Fruit fly (Drosophila melanogaster) whole organism, embryonic: ENCODE measurements around the gene Gycalpha99B.

Experiments used
- B-H1 ChIP-seq: fragments of 200-800 bp; sonication (Bioruptor generic); IDR thresholded peaks from 3 replicates; pipeline ENCODE4 v1.3.6; 2022; ENCODE audit warnings: missing biosample characterization, missing genetic modification characterization
- BtbVII ChIP-seq: fragments of 200-800 bp; sonication (Bioruptor generic); optimal IDR thresholded peaks from 3 replicates; lab custom pipeline; 2017; ENCODE audit warnings: missing biosample characterization, mild to moderate bottlenecking, missing genetic modification characterization
- CG10274 ChIP-seq: fragments of 200-800 bp; sonication (Bioruptor generic); optimal IDR thresholded peaks from 3 replicates; lab custom pipeline; 2017; ENCODE audit warnings: missing biosample characterization, mild to moderate bottlenecking, missing genetic modification characterization
- CG10366 ChIP-seq: fragments of 200-800 bp; sonication (Bioruptor generic); IDR thresholded peaks from 2 replicates; pipeline ENCODE4 v1.3.6; 2022; ENCODE audit warnings: missing biosample characterization, missing genetic modification characterization
- CG11504 ChIP-seq: fragments of 200-800 bp; sonication (Bioruptor generic); optimal IDR thresholded peaks from 3 replicates; lab custom pipeline; 2019; ENCODE audit warnings: missing biosample characterization, mild to moderate bottlenecking, missing genetic modification characterization, moderate library complexity
- CG11696 ChIP-seq: fragments of 200-800 bp; sonication (Bioruptor generic); IDR thresholded peaks from 2 replicates; pipeline ENCODE4 v1.3.6; 2022; ENCODE audit warnings: missing biosample characterization, missing genetic modification characterization
- CG13424 ChIP-seq: fragments of 200-800 bp; sonication (Bioruptor generic); optimal IDR thresholded peaks from 2 replicates; lab custom pipeline; 2019; ENCODE audit warnings: missing biosample characterization, mild to moderate bottlenecking, missing genetic modification characterization, moderate library complexity
- CG14014 ChIP-seq: fragments of 200-800 bp; sonication (Bioruptor generic); IDR thresholded peaks from 2 replicates; pipeline ENCODE4 v1.3.6; 2022; ENCODE audit warnings: missing biosample characterization, missing genetic modification characterization
- CG15479 ChIP-seq: fragments of 200-800 bp; sonication (Bioruptor generic); optimal IDR thresholded peaks from 3 replicates; lab custom pipeline; 2019; ENCODE audit warnings: missing biosample characterization, mild to moderate bottlenecking, missing genetic modification characterization, moderate library complexity
- CG17328 ChIP-seq: fragments of 200-800 bp; sonication (Bioruptor generic); IDR thresholded peaks from 2 replicates; pipeline ENCODE4 v1.3.6; 2022; ENCODE audit warnings: missing biosample characterization, missing genetic modification characterization
- CG2129 ChIP-seq: fragments of 200-800 bp; sonication (Bioruptor generic); IDR thresholded peaks from 2 replicates; pipeline ENCODE4 v1.3.6; 2022; ENCODE audit warnings: missing biosample characterization, missing genetic modification characterization; ENCODE audit not compliant: partially characterized antibody
- CG2199 ChIP-seq: fragments of 200-800 bp; sonication (Bioruptor generic); IDR thresholded peaks from 3 replicates; pipeline ENCODE4 v1.3.6; 2022; ENCODE audit warnings: missing biosample characterization, missing genetic modification characterization
- CG2202 ChIP-seq: fragments of 200-800 bp; sonication (Bioruptor generic); optimal IDR thresholded peaks from 2 replicates; lab custom pipeline; 2018; ENCODE audit warnings: missing biosample characterization, mild to moderate bottlenecking, missing genetic modification characterization
- CG31224 ChIP-seq: fragments of 200-800 bp; sonication (Bioruptor generic); IDR thresholded peaks from 2 replicates; pipeline ENCODE4 v1.3.6; 2022; ENCODE audit warnings: missing biosample characterization, missing genetic modification characterization
- CG32767 ChIP-seq: fragments of 200-800 bp; sonication (Bioruptor generic); IDR thresholded peaks from 2 replicates; pipeline ENCODE4 v1.3.6; 2022; ENCODE audit warnings: missing biosample characterization, missing genetic modification characterization
- CG4282 ChIP-seq: fragments of 200-800 bp; sonication (Bioruptor generic); optimal IDR thresholded peaks from 2 replicates; lab custom pipeline; 2016; ENCODE audit warnings: missing biosample characterization, missing genetic modification characterization
- CG5245 ChIP-seq: fragments of 200-800 bp; sonication (Bioruptor generic); optimal IDR thresholded peaks from 3 replicates; lab custom pipeline; 2016; ENCODE audit warnings: missing biosample characterization, missing genetic modification characterization
- CG6854 ChIP-seq: fragments of 200-800 bp; sonication (Bioruptor generic); optimal IDR thresholded peaks from 3 replicates; lab custom pipeline; 2017; ENCODE audit warnings: missing biosample characterization, mild to moderate bottlenecking, missing genetic modification characterization
- CG8359 ChIP-seq: fragments of 200-800 bp; sonication (Bioruptor generic); optimal IDR thresholded peaks from 2 replicates; lab custom pipeline; 2017; ENCODE audit warnings: missing biosample characterization, mild to moderate bottlenecking, missing genetic modification characterization, borderline replicate concordance
- CG8765 ChIP-seq: fragments of 200-800 bp; sonication (Bioruptor generic); IDR thresholded peaks from 2 replicates; pipeline ENCODE4 v1.3.6; 2022; ENCODE audit warnings: missing biosample characterization, missing genetic modification characterization
- CG9932 ChIP-seq: fragments of 200-800 bp; sonication (Bioruptor generic); IDR thresholded peaks from 2 replicates; pipeline ENCODE4 v1.3.6; 2022; ENCODE audit warnings: missing biosample characterization, missing genetic modification characterization
- CoRest ChIP-seq: fragments of 200-800 bp; sonication (Bioruptor generic); optimal IDR thresholded peaks from 3 replicates; lab custom pipeline; 2018; ENCODE audit warnings: missing biosample characterization, mild to moderate bottlenecking, missing genetic modification characterization, moderate library complexity
- Deaf1 ChIP-seq: fragments of 200-800 bp; optimal IDR thresholded peaks from 3 replicates; lab custom pipeline; 2019; ENCODE audit warnings: missing biosample characterization, mild to moderate bottlenecking, missing genetic modification characterization, moderate library complexity
- E2f2 ChIP-seq: fragments of 200-800 bp; sonication (Bioruptor generic); IDR thresholded peaks from 2 replicates; pipeline ENCODE4 v1.3.6; 2022; ENCODE audit warnings: missing biosample characterization, missing genetic modification characterization
- HHEX ChIP-seq: fragments of 200-800 bp; sonication (Bioruptor generic); optimal IDR thresholded peaks from 3 replicates; lab custom pipeline; 2017; ENCODE audit warnings: missing biosample characterization, mild to moderate bottlenecking, missing genetic modification characterization, missing genetic modification reagents
- HLHmδ ChIP-seq: fragments of 200-800 bp; sonication (Bioruptor generic); optimal IDR thresholded peaks from 2 replicates; lab custom pipeline; 2018; ENCODE audit warnings: missing biosample characterization, mild to moderate bottlenecking, missing genetic modification characterization, moderate library complexity
- Hr39 ChIP-seq: fragments of >200 bp; optimal IDR thresholded peaks from 2 replicates; lab custom pipeline; 2017
- Med ChIP-seq: fragments of 200-800 bp; sonication (Bioruptor generic); peaks from one replicate; lab custom pipeline; 2016; ENCODE audit warnings: missing biosample characterization, missing genetic modification characterization, mild to moderate bottlenecking, inconsistent platforms, moderate library complexity
- Pdp1 ChIP-seq, 2 experiments: fragments of 200-800 bp; sonication (Bioruptor generic); optimal IDR thresholded peaks; 3 replicates each; lab custom pipeline; 2016; ENCODE audit warnings: missing biosample characterization in 2 of 2, missing genetic modification characterization in 2 of 2, mild to moderate bottlenecking in 1 of 2, moderate library complexity in 1 of 2
- Sin3A ChIP-seq: fragments of >200 bp; optimal IDR thresholded peaks from 2 replicates; lab custom pipeline; 2018
- Six4 ChIP-seq: fragments of 200-800 bp; sonication (Bioruptor generic); optimal IDR thresholded peaks from 2 replicates; lab custom pipeline; 2016; ENCODE audit warnings: missing biosample characterization, missing genetic modification characterization
- abd-A ChIP-seq: fragments of 200-800 bp; sonication (Bioruptor generic); optimal IDR thresholded peaks from 3 replicates; lab custom pipeline; 2019; ENCODE audit warnings: missing biosample characterization, mild to moderate bottlenecking, missing genetic modification characterization, moderate library complexity
- al ChIP-seq: fragments of 200-800 bp; sonication (Bioruptor generic); IDR thresholded peaks from 2 replicates; pipeline ENCODE4 v1.3.6; 2022; ENCODE audit warnings: missing biosample characterization, missing genetic modification characterization
- btn ChIP-seq: fragments of 200-800 bp; sonication (Bioruptor generic); optimal IDR thresholded peaks from 2 replicates; lab custom pipeline; 2016; ENCODE audit warnings: missing biosample characterization, missing genetic modification characterization
- cato ChIP-seq: fragments of 200-800 bp; sonication (Bioruptor generic); optimal IDR thresholded peaks from 2 replicates; lab custom pipeline; 2016; ENCODE audit warnings: missing biosample characterization, missing genetic modification characterization, borderline replicate concordance
- corto ChIP-seq: fragments of 200-800 bp; sonication (Bioruptor generic); optimal IDR thresholded peaks from 2 replicates; lab custom pipeline; 2016; ENCODE audit warnings: missing biosample characterization, mild to moderate bottlenecking, missing genetic modification characterization, moderate library complexity
- crc ChIP-seq: fragments of 200-800 bp; sonication (Bioruptor generic); optimal IDR thresholded peaks from 2 replicates; lab custom pipeline; 2016; ENCODE audit warnings: missing biosample characterization, missing genetic modification characterization
- danr ChIP-seq: fragments of 200-800 bp; sonication (Bioruptor generic); IDR thresholded peaks from 2 replicates; pipeline ENCODE4 v1.3.6; 2022; ENCODE audit warnings: missing biosample characterization, missing genetic modification characterization
- dmrt11E ChIP-seq: fragments of 200-800 bp; sonication (Bioruptor generic); optimal IDR thresholded peaks from 3 replicates; lab custom pipeline; 2018; ENCODE audit warnings: missing biosample characterization, mild to moderate bottlenecking, missing genetic modification characterization, moderate library complexity
- fd64A ChIP-seq: fragments of 200-800 bp; sonication (Bioruptor generic); optimal IDR thresholded peaks from 3 replicates; lab custom pipeline; 2018; ENCODE audit warnings: missing biosample characterization, mild to moderate bottlenecking, missing genetic modification characterization
- hth ChIP-seq: fragments of >200 bp; optimal IDR thresholded peaks from 2 replicates; lab custom pipeline; 2017; ENCODE audit warnings: inconsistent platforms
- lab ChIP-seq: fragments of 200-800 bp; sonication (Bioruptor generic); optimal IDR thresholded peaks from 3 replicates; lab custom pipeline; 2017; ENCODE audit warnings: missing biosample characterization, missing genetic modification characterization, mild to moderate bottlenecking, moderate library complexity, missing genetic modification reagents
- lola ChIP-seq, 3 experiments: fragments of >200 bp in 2 of 3; fragments of 200-800 bp in 1 of 3; sonication (Bioruptor generic) in 1 of 3; optimal IDR thresholded peaks; 2 replicates each; lab custom pipeline; 2017 to 2019; ENCODE audit warnings: missing biosample characterization in 3 of 3, missing genetic modification characterization in 3 of 3, mild to moderate bottlenecking in 1 of 3, moderate library complexity in 1 of 3
- pita ChIP-seq: fragments of 200-800 bp; sonication (Bioruptor generic); optimal IDR thresholded peaks from 2 replicates; lab custom pipeline; 2017; ENCODE audit warnings: missing biosample characterization, mild to moderate bottlenecking, missing genetic modification characterization
- ranshi ChIP-seq: fragments of 200-800 bp; sonication (Bioruptor generic); IDR thresholded peaks from 2 replicates; pipeline ENCODE4 v1.3.6; 2022; ENCODE audit warnings: missing biosample characterization, missing genetic modification characterization
- repo ChIP-seq: fragments of 200-800 bp; sonication (Bioruptor generic); optimal IDR thresholded peaks from 2 replicates; lab custom pipeline; 2016; ENCODE audit warnings: missing biosample characterization, missing genetic modification characterization
- schlank ChIP-seq: fragments of 200-800 bp; sonication (Bioruptor generic); optimal IDR thresholded peaks from 2 replicates; lab custom pipeline; 2018; ENCODE audit warnings: missing biosample characterization, mild to moderate bottlenecking, missing genetic modification characterization
- shn ChIP-seq: fragments of 200-800 bp; sonication (Bioruptor generic); optimal IDR thresholded peaks from 3 replicates; lab custom pipeline; 2016; ENCODE audit warnings: missing biosample characterization, missing genetic modification characterization
- slou ChIP-seq: fragments of 200-800 bp; sonication (Bioruptor generic); optimal IDR thresholded peaks from 3 replicates; lab custom pipeline; 2016; ENCODE audit warnings: missing biosample characterization, missing genetic modification characterization
- tna ChIP-seq: fragments of 200-800 bp; sonication (Bioruptor generic); IDR thresholded peaks from 2 replicates; pipeline ENCODE4 v1.3.6; 2022; ENCODE audit warnings: missing biosample characterization, missing genetic modification characterization; ENCODE audit not compliant: partially characterized antibody
- trh ChIP-seq: fragments of 200-800 bp; sonication (Bioruptor generic); optimal IDR thresholded peaks from 2 replicates; lab custom pipeline; 2016; ENCODE audit warnings: missing biosample characterization, missing genetic modification characterization
- unc-4 ChIP-seq: fragments of 200-800 bp; sonication (Bioruptor generic); IDR thresholded peaks from 2 replicates; pipeline ENCODE4 v1.3.6; 2022; ENCODE audit warnings: missing biosample characterization, missing genetic modification characterization; ENCODE audit not compliant: partially characterized antibody

Gene Gycalpha99B

DNA sequence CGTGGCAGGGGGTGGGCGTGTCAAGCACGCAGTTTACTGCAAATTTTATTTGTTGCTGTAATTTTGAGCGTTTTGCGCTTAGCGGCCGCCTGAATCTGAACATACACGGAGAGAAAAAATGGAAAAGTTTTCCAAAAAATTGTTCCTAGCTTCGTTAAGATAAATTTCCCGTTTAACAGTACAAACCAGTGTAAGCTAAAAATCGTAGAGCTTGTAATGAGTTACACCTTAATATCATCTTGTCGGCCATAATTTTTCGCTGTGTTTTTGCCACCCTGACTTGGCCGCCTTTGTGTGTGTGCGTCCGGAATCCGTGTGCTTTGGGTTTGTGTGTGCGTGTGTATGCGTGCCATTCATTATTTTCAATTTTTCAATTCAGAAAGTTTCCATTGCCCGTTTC is 30.8 kb upstream of the Gycalpha99B start (continued):
- no peak for TF ChIP-seq Deaf1 (tag; lab: Kevin White, UChicago)
- TF ChIP-seq hth, result no peak
- no peak for TF ChIP-seq CG15479 (GFP tag; lab: Kevin White, UChicago)
- TF ChIP-seq CG2129 (GFP tag; lab: Robert Waterston, UW), result no peak
- TF ChIP-seq fd64A, result no peak
- TF ChIP-seq slou (GFP tag; lab: Kevin White, UChicago), result no peak
- TF ChIP-seq unc-4, result no peak
- peak; percentile 7 for TF ChIP-seq abd-A (tag; lab: Kevin White, UChicago)
- no peak for TF ChIP-seq danr (GFP tag; lab: Robert Waterston, UW)
- TF ChIP-seq Six4 (GFP tag; lab: Kevin White, UChicago), result no peak
- no peak for TF ChIP-seq CG11696
- no peak for TF ChIP-seq Sin3A (lab: Kevin White, UChicago)
- no peak for TF ChIP-seq cato (GFP tag; lab: Kevin White, UChicago)
- peak; percentile 43 for TF ChIP-seq CG13424
- no peak for TF ChIP-seq al (GFP tag; lab: Robert Waterston, UW)
- TF ChIP-seq CG10274 (GFP tag; lab: Kevin White, UChicago), result no peak
- peak; percentile 79 for TF ChIP-seq Med
- TF ChIP-seq BtbVII (GFP tag; lab: Kevin White, UChicago), result peak; percentile 45
- TF ChIP-seq Hr39 (lab: Kevin White, UChicago), result no peak
- no peak for TF ChIP-seq CG5245 (GFP tag; lab: Kevin White, UChicago)
- TF ChIP-seq trh (GFP tag; lab: Kevin White, UChicago), result no peak
- TF ChIP-seq tna, result no peak
- peak in 1 of 2 experiments; percentile 15 for TF ChIP-seq Pdp1 (GFP tag; optimal IDR thresholded peaks at IDR 0.05; lab: Kevin White, UChicago)
- TF ChIP-seq B-H1 (GFP tag; lab: Robert Waterston, UW), result no peak
- peak; percentile 64 for TF ChIP-seq CG11504 (tag; lab: Kevin White, UChicago)
- no peak for TF ChIP-seq schlank (tag; lab: Kevin White, UChicago)
- no peak for TF ChIP-seq btn (GFP tag; lab: Kevin White, UChicago)
- TF ChIP-seq HHEX, result peak; percentile 29
- no peak for TF ChIP-seq corto (GFP tag; lab: Kevin White, UChicago)
- no peak for TF ChIP-seq CG2199 (GFP tag; lab: Robert Waterston, UW)
- no peak for TF ChIP-seq CG14014 (GFP tag; lab: Robert Waterston, UW)
- TF ChIP-seq HLHmδ (GFP tag; lab: Kevin White, UChicago), result no peak
- no peak for TF ChIP-seq CG9932 (GFP tag; lab: Robert Waterston, UW)
- TF ChIP-seq E2f2 (GFP tag; lab: Robert Waterston, UW), result peak; percentile 27; the same call in 1 of the 2 replicates
- 0 out of 2 replicates have a peak, but pooled peaks have one; percentile 33 for TF ChIP-seq ranshi (GFP tag; lab: Robert Waterston, UW)
- no peak for TF ChIP-seq CG8765 (GFP tag; lab: Robert Waterston, UW)
- TF ChIP-seq CG31224 (GFP tag; lab: Robert Waterston, UW), result no peak
- no peak for TF ChIP-seq CG4282 (GFP tag; lab: Kevin White, UChicago)
- TF ChIP-seq repo (GFP tag; lab: Kevin White, UChicago), result no peak
- TF ChIP-seq CG32767 (GFP tag; lab: Robert Waterston, UW), result no peak
- peak; percentile 31 for TF ChIP-seq CoRest (tag; lab: Kevin White, UChicago)
- no peak for TF ChIP-seq crc (GFP tag; lab: Kevin White, UChicago)
- no peak for TF ChIP-seq CG8359
- TF ChIP-seq CG17328 (GFP tag; lab: Robert Waterston, UW), result no peak; the same call in 1 of the 2 replicates
- TF ChIP-seq CG6854 (GFP tag; lab: Kevin White, UChicago), result peak; percentile 20
- peak; percentile 18; the same call in 1 of the 2 replicates for TF ChIP-seq CG10366 (GFP tag; lab: Robert Waterston, UW)
- no peak for TF ChIP-seq shn (GFP tag; lab: Kevin White, UChicago)
- peak; percentile 80 for TF ChIP-seq lab (GFP tag; lab: Kevin White, UChicago)
- no peak for TF ChIP-seq lola (GFP tag; optimal IDR thresholded peaks at IDR 0.05; lab: Kevin White, UChicago)
- TF ChIP-seq dmrt11E, result no peak
- TF ChIP-seq CG2202 (tag; lab: Kevin White, UChicago), result no peak
- TF ChIP-seq pita (GFP tag; lab: Kevin White, UChicago), result no peak
